In the genomic region with DNA sequence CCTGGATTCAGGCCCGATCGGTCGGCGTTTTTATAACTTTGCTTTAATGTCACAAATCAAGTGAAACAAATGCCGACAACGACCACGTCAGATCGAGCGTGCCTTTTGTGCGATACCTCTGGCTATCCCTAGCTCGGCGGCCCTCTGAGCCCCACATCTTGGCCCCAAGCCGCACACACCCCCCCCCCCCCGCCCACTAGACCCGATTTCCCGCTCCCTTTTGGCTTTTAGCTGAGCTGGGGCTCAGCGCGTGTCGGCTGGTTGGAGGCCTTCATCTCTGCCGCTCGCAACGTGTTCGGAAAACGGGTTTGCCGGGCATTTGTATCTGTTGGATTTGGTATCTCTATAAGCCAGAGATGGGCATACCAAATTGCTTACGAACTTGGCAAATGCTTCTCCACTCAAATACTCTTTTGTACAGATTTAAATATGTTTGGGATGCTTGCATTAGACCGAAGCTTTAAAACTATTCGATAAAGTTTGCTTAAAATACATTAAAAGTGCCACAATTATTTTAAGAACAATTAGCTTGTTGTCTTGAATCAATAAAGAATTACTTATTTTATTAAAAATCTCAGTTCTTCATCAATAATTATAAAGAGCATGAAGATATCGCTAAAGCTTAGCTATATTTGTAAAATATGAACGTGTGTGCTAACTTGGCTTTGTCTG, we compare ENCODE assay signal across 1 fruit fly cellular context.
TF ChIP-seq lines count a peak whose summit lies in the region.

No protein-coding gene starts in this region.

TF ChIP-seq in whole organism, embryonic, 481 proteins besides CTCF, POLR2A, EP300 and RAD21 (continued from another document):
- TF ChIP-seq Trl (optimal IDR thresholded peaks at IDR 0.05; lab: Kevin White, UChicago) (peak in 1 of 2 experiments; percentile 23), Trl (GFP tag; optimal IDR thresholded peaks at IDR 0.05; lab: Kevin White, UChicago) (no peak), tap (tag; optimal IDR thresholded peaks at IDR 0.05; lab: Kevin White, UChicago) (peak; percentile 1), HLHmδ (GFP tag; optimal IDR thresholded peaks at IDR 0.05; lab: Kevin White, UChicago) (no peak), slp2 (GFP tag; optimal IDR thresholded peaks at IDR 0.05; lab: Kevin White, UChicago) (no peak), Camta (GFP tag; optimal IDR thresholded peaks at IDR 0.05; lab: Kevin White, UChicago) (no peak), Jarid2 (GFP tag; optimal IDR thresholded peaks at IDR 0.05; lab: Kevin White, UChicago) (peak; percentile 12), z (GFP tag; IDR thresholded peaks at IDR 0.05; lab: Robert Waterston, UW) (no peak), CG17328 (GFP tag; IDR thresholded peaks at IDR 0.05; lab: Robert Waterston, UW) (no peak), Max (GFP tag; optimal IDR thresholded peaks at IDR 0.05; lab: Kevin White, UChicago) (no peak), gsb-n (tag; optimal IDR thresholded peaks at IDR 0.05; lab: Kevin White, UChicago) (peak; percentile 26), CG14441 (GFP tag; IDR thresholded peaks at IDR 0.05; lab: Robert Waterston, UW) (peak; percentile 46), CG7786 (GFP tag; optimal IDR thresholded peaks at IDR 0.05; lab: Kevin White, UChicago) (peak; percentile 12), CG8290 (GFP tag; optimal IDR thresholded peaks at IDR 0.05; lab: Kevin White, UChicago) (no peak), CG8290 (tag; optimal IDR thresholded peaks at IDR 0.05; lab: Kevin White, UChicago) (peak in 1 of 2 experiments; percentile 29), CG15073 (GFP tag; optimal IDR thresholded peaks at IDR 0.05; lab: Kevin White, UChicago) (no peak), bcd (GFP tag; optimal IDR thresholded peaks at IDR 0.05; lab: Kevin White, UChicago) (peak; percentile 33), crc (GFP tag; optimal IDR thresholded peaks at IDR 0.05; lab: Kevin White, UChicago) (no peak), shn (GFP tag; optimal IDR thresholded peaks at IDR 0.05; lab: Kevin White, UChicago) (no peak), CG18619 (GFP tag; optimal IDR thresholded peaks at IDR 0.05; lab: Kevin White, UChicago) (no peak), ind (GFP tag; optimal IDR thresholded peaks at IDR 0.05; lab: Kevin White, UChicago) (peak; percentile 24), H15 (GFP tag; IDR thresholded peaks at IDR 0.05; lab: Robert Waterston, UW) (no peak), CG4730 (GFP tag; IDR thresholded peaks at IDR 0.05; lab: Robert Waterston, UW) (no peak), CG13287 (GFP tag; IDR thresholded peaks at IDR 0.05; lab: Robert Waterston, UW; ENCODE audit: partially characterized antibody) (no peak), CG7987 (GFP tag; optimal IDR thresholded peaks at IDR 0.05; lab: Kevin White, UChicago) (no peak), CG1602 (GFP tag; optimal IDR thresholded peaks at IDR 0.05; lab: Kevin White, UChicago) (no peak), tgo (GFP tag; IDR thresholded peaks at IDR 0.05; lab: Robert Waterston, UW) (peak; percentile 39; the same call in 2 of the 3 replicates), ci (GFP tag; IDR thresholded peaks at IDR 0.05; lab: Robert Waterston, UW) (0 out of 3 replicates have a peak, but pooled peaks have one; percentile 18), CG11504 (tag; optimal IDR thresholded peaks at IDR 0.05; lab: Kevin White, UChicago) (peak; percentile 59), btn (GFP tag; optimal IDR thresholded peaks at IDR 0.05; lab: Kevin White, UChicago) (no peak)
